Worm (Caenorhabditis elegans): ENCODE data around the gene Y46G5A.18.

Gene Y46G5A.18

ce11 chrII:12798814-12799213 lies 6.2 kb downstream of the Y46G5A.18 start (continued):
- TF ChIP-seq C08G9.2 (tag; optimal IDR thresholded peaks at IDR 0.05) (no peak), mec-3 (tag; optimal IDR thresholded peaks at IDR 0.05; ENCODE audit: borderline replicate concordance) (no peak), tbx-2 (tag; optimal IDR thresholded peaks at IDR 0.05) (peak; percentile 71), sox-2 (GFP tag; IDR thresholded peaks at IDR 0.05) (no peak), pat-9 (tag; optimal IDR thresholded peaks at IDR 0.05) (no peak), elt-2 (tag; optimal IDR thresholded peaks at IDR 0.05) (peak; percentile 72), sox-4 (tag; optimal IDR thresholded peaks at IDR 0.05) (no peak), K02D7.2 (tag; optimal IDR thresholded peaks at IDR 0.05) (no peak), ceh-18 (tag; optimal IDR thresholded peaks at IDR 0.05) (peak; percentile 66), ceh-6 (GFP tag; optimal IDR thresholded peaks at IDR 0.05) (no peak), C38D4.7 (GFP tag; optimal IDR thresholded peaks at IDR 0.05) (no peak), ztf-16 (tag; optimal IDR thresholded peaks at IDR 0.05) (no peak), zip-5 (tag; optimal IDR thresholded peaks at IDR 0.05) (no peak), hlh-13 (GFP tag; optimal IDR thresholded peaks at IDR 0.05) (no peak), fkh-10 (GFP tag; optimal IDR thresholded peaks at IDR 0.05) (no peak), ceh-19 (GFP tag; optimal IDR thresholded peaks at IDR 0.05) (no peak), ceh-34 (tag; optimal IDR thresholded peaks at IDR 0.05) (no peak), ref-2 (tag; optimal IDR thresholded peaks at IDR 0.05) (peak; percentile 63), pqm-1 (tag; optimal IDR thresholded peaks at IDR 0.05) (peak; percentile 10), rnt-1 (tag; optimal IDR thresholded peaks at IDR 0.05) (peak; percentile 55), ets-4 (tag; optimal IDR thresholded peaks at IDR 0.05) (no peak), gmeb-2 (tag; optimal IDR thresholded peaks at IDR 0.05) (no peak), lin-11 (tag; optimal IDR thresholded peaks at IDR 0.05) (no peak), ceh-31 (tag; optimal IDR thresholded peaks at IDR 0.05) (peak; percentile 40), nhr-232 (tag; optimal IDR thresholded peaks at IDR 0.05) (no peak), T23F11.4 (GFP tag; optimal IDR thresholded peaks at IDR 0.05) (no peak), fax-1 (tag; optimal IDR thresholded peaks at IDR 0.05) (no peak), ttx-3 (tag; optimal IDR thresholded peaks at IDR 0.05) (no peak), ceh-30 (tag; optimal IDR thresholded peaks at IDR 0.05) (no peak)

ce11 chrII:12797211-12797794 lies 7.8 kb downstream of the Y46G5A.18 start:
- TF ChIP-seq zip-5 (tag; optimal IDR thresholded peaks at IDR 0.05) = no peak
- peak; percentile 5 for TF ChIP-seq nfya-1 (tag; optimal IDR thresholded peaks at IDR 0.05)
- TF ChIP-seq hlh-30 (tag; optimal IDR thresholded peaks at IDR 0.05; ENCODE audit: insufficient read depth) = no peak
- TF ChIP-seq ceh-9 (tag; optimal IDR thresholded peaks at IDR 0.05) = no peak
- TF ChIP-seq sox-2 (GFP tag; IDR thresholded peaks at IDR 0.05) = no peak
- TF ChIP-seq unc-42 (tag; optimal IDR thresholded peaks at IDR 0.05) = peak; percentile 30
- TF ChIP-seq ceh-2 (tag; optimal IDR thresholded peaks at IDR 0.05) = no peak
- TF ChIP-seq hlh-6 (tag; optimal IDR thresholded peaks at IDR 0.05) = peak; percentile 31

- TF ChIP-seq fax-1 (tag; optimal IDR thresholded peaks at IDR 0.05) (no peak), pros-1 (tag; optimal IDR thresholded peaks at IDR 0.05) (no peak), ama-1 (optimal IDR thresholded peaks at IDR 0.05) (no peak), fkh-6 (tag; optimal IDR thresholded peaks at IDR 0.05) (no peak), eyg-1 (tag; optimal IDR thresholded peaks at IDR 0.05) (no peak), madf-2 (tag; optimal IDR thresholded peaks at IDR 0.05) (no peak), che-1 (tag; optimal IDR thresholded peaks at IDR 0.05) (no peak), ceh-19 (GFP tag; optimal IDR thresholded peaks at IDR 0.05) (no peak), ceh-24 (tag; optimal IDR thresholded peaks at IDR 0.05) (no peak), unc-86 (tag; optimal IDR thresholded peaks at IDR 0.05) (no peak), C08G9.2 (tag; optimal IDR thresholded peaks at IDR 0.05) (no peak), gmeb-2 (tag; optimal IDR thresholded peaks at IDR 0.05) (no peak), pqm-1 (tag; optimal IDR thresholded peaks at IDR 0.05) (no peak), ztf-16 (tag; optimal IDR thresholded peaks at IDR 0.05) (no peak)
These were observed 9.0 kb downstream of the Y46G5A.18 start, which contains the start of gene cpt-1 for ce11 chrII:12796040-12796502. Gene cpt-1 (minus strand): TSS chrII:12796452.

Measured in whole organism, late embryonic.